Fruit fly (Drosophila melanogaster) whole organism, wandering third instar larva: ENCODE data around the gene CG34169.

Experiments used
- Abd-B ChIP-seq: fragments of >200 bp; optimal IDR thresholded peaks from 2 replicates; lab custom pipeline; 2017; ENCODE audit warnings: missing biosample characterization, missing genetic modification characterization
- Dif ChIP-seq: fragments of 200-275, 200-300 bp; sonication (Bioruptor generic); optimal IDR thresholded peaks from 2 replicates; lab custom pipeline; 2018; ENCODE audit warnings: missing biosample characterization, missing genetic modification characterization; ENCODE audit not compliant: partially characterized antibody
- Hr78 ChIP-seq: fragments of >200 bp; optimal IDR thresholded peaks from 2 replicates; lab custom pipeline; 2017; ENCODE audit warnings: missing biosample characterization, missing genetic modification characterization
- Rel ChIP-seq, 2 experiments: fragments of 200-800 bp; sonication (Bioruptor generic) in 1 of 2; optimal IDR thresholded peaks; 2 replicates in 1 of 2; 3 replicates in 1 of 2; lab custom pipeline; 2016 to 2019; ENCODE audit warnings: mild to moderate bottlenecking in 2 of 2, missing biosample characterization in 2 of 2, missing genetic modification characterization in 2 of 2, moderate library complexity in 1 of 2
- br ChIP-seq: fragments of 200-800 bp; sonication (Bioruptor generic); optimal IDR thresholded peaks from 2 replicates; lab custom pipeline; 2016; ENCODE audit warnings: missing biosample characterization, missing genetic modification characterization
- pan ChIP-seq: fragments of >200 bp; optimal IDR thresholded peaks from 2 replicates; lab custom pipeline; 2017
- psq ChIP-seq: fragments of 200-800 bp; sonication (Bioruptor generic); optimal IDR thresholded peaks from 3 replicates; lab custom pipeline; 2017; ENCODE audit warnings: missing biosample characterization, mild to moderate bottlenecking, missing genetic modification characterization, moderate library complexity

- TF ChIP-seq psq (GFP tag; lab: Kevin White, UChicago) (no peak), Hr78 (no peak), Dif (GFP tag; lab: Kevin White, UChicago) (no peak), br (GFP tag; lab: Kevin White, UChicago) (no peak), Rel (GFP tag; optimal IDR thresholded peaks at IDR 0.05; lab: Kevin White, UChicago) (no peak), Rel (tag; optimal IDR thresholded peaks at IDR 0.05; lab: Kevin White, UChicago) (no peak), pan (lab: Kevin White, UChicago) (no peak), Abd-B (no peak)
Measured at dm6 chr2L:17178472-17178871, 5.2 kb downstream of the CG34169 start, which contains the start of gene Gr36b.
